Fruit fly (Drosophila melanogaster): ENCODE data around the gene CG14879.
A peak's percentile ranks its signal among the peaks of the same experiment; 100 is the strongest.

CG14879 gene

dm6 chr3R:16309302-16310080 is 39.5 kb downstream of the CG14879 start (continued):
- no peak for TF ChIP-seq CG15696 (tag; optimal IDR thresholded peaks at IDR 0.05)
- TF ChIP-seq CG1024 (GFP tag; IDR thresholded peaks at IDR 0.05) = no peak
- TF ChIP-seq Ets65A (GFP tag) = peak; percentile 91
- TF ChIP-seq disco-r (GFP tag; optimal IDR thresholded peaks at IDR 0.05) = no peak
- TF ChIP-seq CG5245 (GFP tag; optimal IDR thresholded peaks at IDR 0.05) = no peak
- TF ChIP-seq vvl (GFP tag; IDR thresholded peaks at IDR 0.05) = no peak
- TF ChIP-seq ssp (GFP tag; IDR thresholded peaks at IDR 0.05) = no peak
- no peak for TF ChIP-seq hth (optimal IDR thresholded peaks at IDR 0.05)
- TF ChIP-seq Dref (GFP tag; IDR thresholded peaks at IDR 0.05) = no peak
- no peak for TF ChIP-seq Antp (GFP tag; optimal IDR thresholded peaks at IDR 0.05)
- no peak for TF ChIP-seq CG31441 (GFP tag; IDR thresholded peaks at IDR 0.05)
- TF ChIP-seq tna (GFP tag; IDR thresholded peaks at IDR 0.05; ENCODE audit: partially characterized antibody) = no peak
- no peak for TF ChIP-seq B-H2 (GFP tag; optimal IDR thresholded peaks at IDR 0.05)
- TF ChIP-seq H15 (GFP tag; IDR thresholded peaks at IDR 0.05) = no peak
- no peak for TF ChIP-seq kay (GFP tag; optimal IDR thresholded peaks at IDR 0.05)
- no peak for TF ChIP-seq CG13624 (GFP tag; optimal IDR thresholded peaks at IDR 0.05)
- TF ChIP-seq Xbp1 (GFP tag; optimal IDR thresholded peaks at IDR 0.05) = peak; percentile 33
- no peak for TF ChIP-seq Vsx1 (GFP tag; optimal IDR thresholded peaks at IDR 0.05)
- TF ChIP-seq Lpt (GFP tag; optimal IDR thresholded peaks at IDR 0.05) = no peak
- TF ChIP-seq CG17802 (tag; optimal IDR thresholded peaks at IDR 0.05) = no peak
- TF ChIP-seq Gsc (GFP tag; IDR thresholded peaks at IDR 0.05) = no peak
- TF ChIP-seq CG9215 (GFP tag; IDR thresholded peaks at IDR 0.05) = no peak
- TF ChIP-seq CG8765 (GFP tag; IDR thresholded peaks at IDR 0.05) = no peak
- no peak for TF ChIP-seq D (optimal IDR thresholded peaks at IDR 0.05)
- no peak for TF ChIP-seq D (GFP tag; optimal IDR thresholded peaks at IDR 0.05)
- TF ChIP-seq mld (GFP tag; IDR thresholded peaks at IDR 0.05; ENCODE audit: partially characterized antibody) = no peak
- no peak for TF ChIP-seq Lhr (GFP tag; optimal IDR thresholded peaks at IDR 0.05)
- no peak for TF ChIP-seq pum (GFP tag; optimal IDR thresholded peaks at IDR 0.05)
- TF ChIP-seq sisA (GFP tag; IDR thresholded peaks at IDR 0.05) = no peak; the same call in 1 of the 2 replicates
- TF ChIP-seq Deaf1 (tag; optimal IDR thresholded peaks at IDR 0.05) = no peak
- TF ChIP-seq Lim3 (GFP tag; IDR thresholded peaks at IDR 0.05) = no peak
- no peak for TF ChIP-seq twi (tag; optimal IDR thresholded peaks at IDR 0.05)
- no peak for TF ChIP-seq CG10267 (tag; optimal IDR thresholded peaks at IDR 0.05)
- TF ChIP-seq CG33213 (GFP tag; optimal IDR thresholded peaks at IDR 0.05) = no peak
- TF ChIP-seq ind (GFP tag; optimal IDR thresholded peaks at IDR 0.05) = peak; percentile 26
- TF ChIP-seq CG15514 (GFP tag; optimal IDR thresholded peaks at IDR 0.05) = peak; percentile 27
- TF ChIP-seq E2f2 (GFP tag; IDR thresholded peaks at IDR 0.05) = peak; percentile 24; the same call in 1 of the 2 replicates
- TF ChIP-seq CG10366 (GFP tag; IDR thresholded peaks at IDR 0.05) = no peak
- TF ChIP-seq CG8478 (optimal IDR thresholded peaks at IDR 0.05) = no peak
- peak; percentile 1 for TF ChIP-seq ERR (GFP tag; optimal IDR thresholded peaks at IDR 0.05)
- no peak for TF ChIP-seq Ravus (GFP tag; IDR thresholded peaks at IDR 0.05)
- no peak for TF ChIP-seq Atf3 (GFP tag; optimal IDR thresholded peaks at IDR 0.05)
- no peak for TF ChIP-seq Scr (GFP tag; IDR thresholded peaks at IDR 0.05; ENCODE audit: partially characterized antibody)
- TF ChIP-seq cwo (GFP tag; optimal IDR thresholded peaks at IDR 0.05) = no peak
- TF ChIP-seq CG2202 (tag; optimal IDR thresholded peaks at IDR 0.05) = no peak
- TF ChIP-seq nom (GFP tag; optimal IDR thresholded peaks at IDR 0.05) = peak; percentile 34
- TF ChIP-seq CG17186 (GFP tag; optimal IDR thresholded peaks at IDR 0.05) = no peak
- no peak for TF ChIP-seq dmrt11E (tag; optimal IDR thresholded peaks at IDR 0.05)
- no peak for TF ChIP-seq CG11504 (tag; optimal IDR thresholded peaks at IDR 0.05)
- no peak for TF ChIP-seq HmgD (GFP tag; optimal IDR thresholded peaks at IDR 0.05)
- no peak for TF ChIP-seq CG8359 (GFP tag; optimal IDR thresholded peaks at IDR 0.05; ENCODE audit: borderline replicate concordance)
